Worm (Caenorhabditis elegans) whole organism, L4 larva: Measurements from ENCODE around the gene Y24D9A.6.
A peak's percentile ranks its signal among the peaks of the same experiment; 100 is the strongest.

Source experiments
- D1046.2 ChIP-seq: fragments of 200-800 bp; sonication (Bioruptor generic); IDR thresholded peaks from 2 replicates; pipeline ENCODE4 v1.3.6; 2022; ENCODE audit warnings: missing genetic modification characterization, missing compliant biosample characterization
- F10B5.3 ChIP-seq: sonication (generic microtip); optimal IDR thresholded peaks from 2 replicates; lab custom pipeline; 2016; ENCODE audit warnings: mild to moderate bottlenecking, missing genetic modification characterization, missing compliant biosample characterization
- F49E8.2 ChIP-seq: sonication (generic microtip); optimal IDR thresholded peaks from 2 replicates; lab custom pipeline; 2016; ENCODE audit warnings: missing compliant biosample characterization, mild to moderate bottlenecking, missing genetic modification characterization, borderline replicate concordance
- R02D3.7 ChIP-seq: fragments of 150-350 bp; sonication (generic microtip); optimal IDR thresholded peaks from 3 replicates; lab custom pipeline; 2014; ENCODE audit warnings: missing biosample characterization, missing genetic modification characterization
- Y105C5A.15 ChIP-seq: fragments of 200-800 bp; sonication (Bioruptor generic); IDR thresholded peaks from 2 replicates; pipeline ENCODE4 v1.3.6; 2022; ENCODE audit warnings: missing genetic modification characterization, missing compliant biosample characterization
- Y5F2A.4 ChIP-seq: fragments of 200-800 bp; sonication (Bioruptor generic); optimal IDR thresholded peaks from 2 replicates; lab custom pipeline; 2018; ENCODE audit warnings: mild to moderate bottlenecking, missing genetic modification characterization, missing compliant biosample characterization
- Y75B8A.6 ChIP-seq: fragments of 200-800 bp; sonication (Bioruptor generic); IDR thresholded peaks from 2 replicates; pipeline ENCODE4 v1.3.6; 2022; ENCODE audit warnings: missing genetic modification reagents, missing genetic modification characterization, missing compliant biosample characterization
- ZK337.2 ChIP-seq: fragments of 200-800 bp; sonication (Bioruptor generic); IDR thresholded peaks from 2 replicates; pipeline ENCODE4 v1.3.6; 2022; ENCODE audit warnings: missing genetic modification reagents, missing genetic modification characterization, missing compliant biosample characterization
- aha-1 ChIP-seq: fragments of 150-350 bp; peaks from one replicate; lab custom pipeline; 2014; ENCODE audit warnings: missing biosample characterization, missing genetic modification characterization
- aly-2 ChIP-seq: sonication (generic microtip); optimal IDR thresholded peaks from 2 replicates; lab custom pipeline; 2018; ENCODE audit warnings: missing biosample characterization, missing genetic modification characterization
- ceh-62 ChIP-seq: sonication (generic microtip); optimal IDR thresholded peaks from 2 replicates; lab custom pipeline; 2017; ENCODE audit warnings: missing biosample characterization, missing genetic modification characterization
- cey-2 ChIP-seq: sonication (generic microtip); optimal IDR thresholded peaks from 3 replicates; lab custom pipeline; 2017; ENCODE audit warnings: missing genetic modification characterization, mild to moderate bottlenecking, missing compliant biosample characterization, antibody characterized with exemption, borderline replicate concordance; ENCODE audit not compliant: insufficient read depth
- daf-16 ChIP-seq, 3 experiments: sonication (generic microtip); optimal IDR thresholded peaks; 2 replicates each; lab custom pipeline; 2016 to 2017; ENCODE audit warnings: missing genetic modification characterization in 3 of 3, missing genetic modification reagents in 3 of 3, mild to moderate bottlenecking in 2 of 3, missing compliant biosample characterization in 2 of 3, missing biosample characterization in 1 of 3, moderate library complexity in 1 of 3
- daf-8 ChIP-seq: fragments of 200-800 bp; sonication (Bioruptor generic); IDR thresholded peaks from 2 replicates; pipeline ENCODE4 v1.3.6; 2022; ENCODE audit warnings: missing genetic modification characterization, missing compliant biosample characterization
- dmd-9 ChIP-seq: fragments of 200-800 bp; sonication (Bioruptor generic); IDR thresholded peaks from 2 replicates; pipeline ENCODE4 v1.3.6; 2022; ENCODE audit warnings: missing genetic modification reagents, missing genetic modification characterization, missing compliant biosample characterization
- duxl-1 ChIP-seq: sonication (generic microtip); optimal IDR thresholded peaks from 2 replicates; lab custom pipeline; 2016; ENCODE audit warnings: mild to moderate bottlenecking, missing genetic modification characterization, moderate library complexity, missing compliant biosample characterization; ENCODE audit not compliant: poor library complexity
- dve-1 ChIP-seq: sonication (generic microtip); optimal IDR thresholded peaks from 2 replicates; lab custom pipeline; 2017; ENCODE audit warnings: antibody characterized with exemption, mild to moderate bottlenecking, missing genetic modification characterization, missing compliant biosample characterization; ENCODE audit not compliant: insufficient read depth
- egl-27 ChIP-seq: sonication (generic microtip); optimal IDR thresholded peaks from 3 replicates; lab custom pipeline; 2017; ENCODE audit warnings: missing biosample characterization, missing genetic modification reagents, missing genetic modification characterization
- fos-1 ChIP-seq: fragments of 150-350 bp; optimal IDR thresholded peaks from 2 replicates; lab custom pipeline; 2014; ENCODE audit warnings: missing biosample characterization, missing genetic modification characterization
- jun-1 ChIP-seq: fragments of 150-350 bp; optimal IDR thresholded peaks from 2 replicates; lab custom pipeline; 2014; ENCODE audit warnings: missing biosample characterization, missing genetic modification reagents, missing genetic modification characterization
- lim-7 ChIP-seq: fragments of 200-800 bp; sonication (Bioruptor generic); IDR thresholded peaks from 2 replicates; pipeline ENCODE4 v1.3.6; 2022; ENCODE audit warnings: missing genetic modification characterization, missing compliant biosample characterization
- lin-1 ChIP-seq: fragments of 200-800 bp; sonication (Bioruptor generic); IDR thresholded peaks from 2 replicates; pipeline ENCODE4 v1.3.6; 2022; ENCODE audit warnings: missing genetic modification reagents, missing genetic modification characterization, missing compliant biosample characterization
- lin-15B ChIP-seq: fragments of 150-350 bp; sonication (generic microtip); optimal IDR thresholded peaks from 3 replicates; lab custom pipeline; 2014; ENCODE audit warnings: missing biosample characterization, missing genetic modification characterization
- lin-29 ChIP-seq: fragments of 200-800 bp; sonication (Bioruptor generic); IDR thresholded peaks from 2 replicates; pipeline ENCODE4 v1.3.6; 2022; ENCODE audit warnings: missing genetic modification reagents, missing genetic modification characterization, missing compliant biosample characterization
- lin-38 ChIP-seq: fragments of 200-800 bp; sonication (Bioruptor generic); IDR thresholded peaks from 2 replicates; pipeline ENCODE4 v1.3.6; 2022; ENCODE audit warnings: missing genetic modification reagents, missing genetic modification characterization, missing compliant biosample characterization
- lin-39 ChIP-seq: fragments of 150-350 bp; optimal IDR thresholded peaks from 2 replicates; lab custom pipeline; 2014; ENCODE audit warnings: missing biosample characterization, missing genetic modification reagents, missing genetic modification characterization
- lir-3 ChIP-seq: sonication (generic microtip); optimal IDR thresholded peaks from 2 replicates; lab custom pipeline; 2016; ENCODE audit warnings: mild to moderate bottlenecking, missing genetic modification characterization, missing compliant biosample characterization
- madf-9 ChIP-seq: fragments of 200-800 bp; sonication (Bioruptor generic); conservative IDR thresholded peaks from 2 replicates; pipeline ENCODE4 v1.3.6; 2022; ENCODE audit warnings: missing genetic modification reagents, missing genetic modification characterization, missing compliant biosample characterization
- mxl-3 ChIP-seq: fragments of 200-800 bp; sonication (Bioruptor generic); optimal IDR thresholded peaks from 2 replicates; lab custom pipeline; 2018; ENCODE audit warnings: mild to moderate bottlenecking, missing genetic modification characterization, missing compliant biosample characterization
- nhr-10 ChIP-seq: fragments of 150-350 bp; optimal IDR thresholded peaks from 2 replicates; lab custom pipeline; 2014; ENCODE audit warnings: missing biosample characterization, missing genetic modification characterization
- nhr-102 ChIP-seq: sonication (generic microtip); optimal IDR thresholded peaks from 2 replicates; lab custom pipeline; 2016; ENCODE audit warnings: mild to moderate bottlenecking, missing genetic modification characterization, moderate library complexity, missing compliant biosample characterization
- nhr-111 ChIP-seq: fragments of 200-800 bp; sonication (Bioruptor generic); optimal IDR thresholded peaks from 2 replicates; lab custom pipeline; 2018; ENCODE audit warnings: mild to moderate bottlenecking, missing genetic modification characterization, missing compliant biosample characterization
- nhr-237 ChIP-seq: sonication (generic microtip); optimal IDR thresholded peaks from 2 replicates; lab custom pipeline; 2017; ENCODE audit warnings: missing biosample characterization, missing genetic modification characterization
- nhr-25 ChIP-seq: sonication (generic microtip); optimal IDR thresholded peaks from 2 replicates; lab custom pipeline; 2017; ENCODE audit warnings: missing genetic modification characterization, mild to moderate bottlenecking, missing compliant biosample characterization, antibody characterized with exemption, moderate library complexity, borderline replicate concordance; ENCODE audit not compliant: insufficient read depth
- nhr-28 ChIP-seq: fragments of 150-350 bp; optimal IDR thresholded peaks from 2 replicates; lab custom pipeline; 2014; ENCODE audit warnings: missing biosample characterization, missing genetic modification characterization
- nhr-41 ChIP-seq: fragments of 200-800 bp; sonication (Bioruptor generic); IDR thresholded peaks from 2 replicates; pipeline ENCODE4 v1.3.6; 2022; ENCODE audit warnings: missing genetic modification reagents, missing genetic modification characterization, missing compliant biosample characterization
- nhr-77 ChIP-seq: fragments of 150-350 bp; optimal IDR thresholded peaks from 2 replicates; lab custom pipeline; 2014; ENCODE audit warnings: missing biosample characterization, missing genetic modification characterization
- pha-4 ChIP-seq, 2 experiments: fragments of 150-350 bp in 1 of 2; fragments of 200-800 bp in 1 of 2; sonication (Bioruptor generic) in 1 of 2; IDR thresholded peaks in 1 of 2; optimal IDR thresholded peaks in 1 of 2; 2 replicates each; pipeline versions ENCODE4 v1.3.6 to Lab custom; 2014 to 2022; ENCODE audit warnings: missing genetic modification characterization in 2 of 2, missing genetic modification reagents in 2 of 2, missing biosample characterization in 1 of 2, missing compliant biosample characterization in 1 of 2
- pqm-1 ChIP-seq: sonication (generic microtip); optimal IDR thresholded peaks from 2 replicates; lab custom pipeline; 2017; ENCODE audit warnings: missing biosample characterization, missing genetic modification characterization
- saeg-2 ChIP-seq: fragments of 200-800 bp; sonication (Bioruptor generic); IDR thresholded peaks from 2 replicates; pipeline ENCODE4 v1.3.6; 2022; ENCODE audit warnings: missing genetic modification reagents, missing genetic modification characterization, missing compliant biosample characterization
- set-16 ChIP-seq: fragments of 200-800 bp; sonication (Bioruptor generic); IDR thresholded peaks from 2 replicates; pipeline ENCODE4 v1.3.6; 2022; ENCODE audit warnings: missing genetic modification reagents, missing genetic modification characterization, missing compliant biosample characterization
- spr-1 ChIP-seq: sonication (generic microtip); optimal IDR thresholded peaks from 2 replicates; lab custom pipeline; 2016; ENCODE audit warnings: mild to moderate bottlenecking, missing genetic modification characterization, missing compliant biosample characterization
- tag-97 ChIP-seq: fragments of 200-800 bp; sonication (Bioruptor generic); IDR thresholded peaks from 2 replicates; pipeline ENCODE4 v1.3.6; 2022; ENCODE audit warnings: missing genetic modification characterization, missing compliant biosample characterization
- tra-1 ChIP-seq: fragments of 200-800 bp; sonication (Bioruptor generic); IDR thresholded peaks from 2 replicates; pipeline ENCODE4 v1.3.6; 2022; ENCODE audit warnings: missing genetic modification reagents, missing genetic modification characterization, missing compliant biosample characterization
- unc-130 ChIP-seq: sonication (generic microtip); optimal IDR thresholded peaks from 2 replicates; lab custom pipeline; 2016; ENCODE audit warnings: missing genetic modification reagents, missing genetic modification characterization, missing compliant biosample characterization
- unc-39 ChIP-seq: sonication (generic microtip); optimal IDR thresholded peaks from 2 replicates; lab custom pipeline; 2017; ENCODE audit warnings: missing biosample characterization, missing genetic modification characterization
- unc-62 ChIP-seq, 3 experiments: fragments of 150-350 bp in 1 of 3; sonication (generic microtip); optimal IDR thresholded peaks in 2 of 3; peaks in 1 of 3; 1 replicate in 1 of 3; 2 replicates in 2 of 3; lab custom pipeline; 2014 to 2017; ENCODE audit warnings: missing biosample characterization in 3 of 3, missing genetic modification characterization in 3 of 3, missing genetic modification reagents in 3 of 3, missing genotype in 1 of 3
- zfp-2 ChIP-seq: sonication (generic microtip); optimal IDR thresholded peaks from 2 replicates; lab custom pipeline; 2016; ENCODE audit warnings: mild to moderate bottlenecking, missing genetic modification characterization, missing compliant biosample characterization
- zfp-3 ChIP-seq: fragments of 200-800 bp; sonication (Bioruptor generic); conservative IDR thresholded peaks from 2 replicates; pipeline ENCODE4 v1.3.6; 2022; ENCODE audit warnings: missing genetic modification reagents, missing genetic modification characterization, missing compliant biosample characterization
- ztf-11 ChIP-seq: fragments of 150-350 bp; optimal IDR thresholded peaks from 2 replicates; lab custom pipeline; 2014; ENCODE audit warnings: missing biosample characterization, missing genetic modification characterization

The Y24D9A.6 gene

DNA sequence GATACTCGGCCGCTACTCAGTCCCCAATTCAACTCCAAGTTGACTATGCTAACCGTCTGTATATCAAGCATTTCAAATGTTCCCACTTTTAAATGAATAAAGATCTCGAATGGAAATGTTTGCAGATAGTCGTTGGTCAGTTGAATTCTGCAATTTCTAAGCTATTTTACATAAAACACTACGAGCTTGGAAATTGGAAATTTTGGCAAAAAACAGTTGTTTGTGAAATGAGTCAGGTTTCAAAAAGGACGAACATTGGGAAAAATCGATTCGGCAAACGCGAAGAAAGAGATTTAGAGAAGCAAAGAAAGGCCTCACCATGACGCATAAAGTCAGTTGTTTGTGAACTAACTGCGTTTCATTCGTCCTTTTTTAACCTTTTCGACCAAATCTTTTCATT lies 46.7 kb upstream of the Y24D9A.6 start:
- TF ChIP-seq lin-29 (GFP tag; lab: Robert Waterston, UW) (no peak), lin-38 (GFP tag; lab: Robert Waterston, UW) (peak; percentile 50), F10B5.3 (tag; lab: Kevin White, UChicago) (no peak), nhr-28 (tag; lab: Kevin White, UChicago) (no peak), pha-4 (GFP tag; IDR thresholded peaks at IDR 0.05; lab: Robert Waterston, UW) (peak; percentile 32; the same call in 1 of the 2 replicates), pha-4 (tag; optimal IDR thresholded peaks at IDR 0.05; lab: Kevin White, UChicago) (no peak), mxl-3 (GFP tag; lab: Kevin White, UChicago) (no peak), nhr-102 (tag; lab: Kevin White, UChicago) (peak; percentile 21), unc-130 (GFP tag; lab: Kevin White, UChicago) (no peak), lin-39 (tag; lab: Kevin White, UChicago) (no peak), egl-27 (tag; lab: Kevin White, UChicago) (no peak), Y105C5A.15 (GFP tag; lab: Robert Waterston, UW) (no peak), Y75B8A.6 (no peak), zfp-2 (tag; lab: Kevin White, UChicago) (no peak), ZK337.2 (GFP tag; lab: Robert Waterston, UW) (no peak), tra-1 (GFP tag; lab: Robert Waterston, UW) (no peak), pqm-1 (tag; lab: Kevin White, UChicago) (no peak), nhr-237 (no peak), aly-2 (no peak), spr-1 (tag; lab: Kevin White, UChicago) (no peak), unc-62 (GFP tag; optimal IDR thresholded peaks at IDR 0.05 in 1 of 2; lab: Kevin White, UChicago) (peak in 1 of 2 experiments; percentile 67), unc-62 (tag; optimal IDR thresholded peaks at IDR 0.05; lab: Kevin White, UChicago) (no peak), tag-97 (GFP tag; lab: Robert Waterston, UW) (no peak), nhr-10 (tag; lab: Kevin White, UChicago) (no peak), nhr-25 (tag; lab: Kevin White, UChicago) (no peak), saeg-2 (GFP tag; lab: Robert Waterston, UW) (no peak), ztf-11 (tag; lab: Kevin White, UChicago) (no peak), R02D3.7 (no peak), dmd-9 (no peak), Y5F2A.4 (GFP tag; lab: Kevin White, UChicago) (peak; percentile 11), D1046.2 (GFP tag; lab: Robert Waterston, UW) (no peak), aha-1 (tag; lab: Kevin White, UChicago) (no peak), F49E8.2 (tag; lab: Kevin White, UChicago) (no peak), duxl-1 (tag; lab: Kevin White, UChicago) (no peak), daf-16 (GFP tag; optimal IDR thresholded peaks at IDR 0.05; lab: Kevin White, UChicago) (no peak), daf-16 (tag; optimal IDR thresholded peaks at IDR 0.05; lab: Kevin White, UChicago) (peak; percentile 58), unc-39 (tag; lab: Kevin White, UChicago) (no peak), set-16 (GFP tag; lab: Robert Waterston, UW) (no peak), nhr-77 (tag; lab: Kevin White, UChicago) (no peak), lin-1 (GFP tag; lab: Robert Waterston, UW) (no peak), lir-3 (no peak), nhr-41 (GFP tag; lab: Robert Waterston, UW) (no peak), nhr-111 (GFP tag; lab: Kevin White, UChicago) (no peak), lin-15B (tag; lab: Kevin White, UChicago) (no peak), lim-7 (GFP tag; lab: Robert Waterston, UW) (no peak), madf-9 (GFP tag; lab: Robert Waterston, UW) (no peak), daf-8 (GFP tag; lab: Robert Waterston, UW) (no peak), jun-1 (no peak), dve-1 (tag; lab: Kevin White, UChicago) (peak; percentile 61), fos-1 (tag; lab: Kevin White, UChicago) (no peak), ceh-62 (tag; lab: Kevin White, UChicago) (no peak), zfp-3 (GFP tag; lab: Robert Waterston, UW) (no peak), cey-2 (tag; lab: Kevin White, UChicago) (no peak)
